Worm (Caenorhabditis elegans) whole organism, mixed stage, embryonic: ENCODE measurements around the gene C07E3.4.

ENCODE experiments used
- M03D4.4 ChIP-seq: sonication (generic microtip); optimal IDR thresholded peaks from 2 replicates; lab custom pipeline; 2017; ENCODE audit warnings: mild to moderate bottlenecking, missing genetic modification characterization, missing compliant biosample characterization
- bed-3 ChIP-seq: fragments of 200-800 bp; sonication (Bioruptor generic); optimal IDR thresholded peaks from 3 replicates; lab custom pipeline; 2018; ENCODE audit warnings: mild to moderate bottlenecking, missing genetic modification characterization, moderate library complexity, missing compliant biosample characterization
- blmp-1 ChIP-seq: fragments of 150-350 bp; optimal IDR thresholded peaks from 2 replicates; lab custom pipeline; 2014; ENCODE audit warnings: missing biosample characterization, missing genetic modification characterization
- ceh-39 ChIP-seq: fragments of 150-350 bp; optimal IDR thresholded peaks from 2 replicates; lab custom pipeline; 2014; ENCODE audit warnings: missing biosample characterization, missing genetic modification characterization
- ceh-43 ChIP-seq: fragments of 200-800 bp; sonication (Bioruptor generic); optimal IDR thresholded peaks from 2 replicates; lab custom pipeline; 2018; ENCODE audit warnings: mild to moderate bottlenecking, missing genetic modification characterization, moderate library complexity, missing compliant biosample characterization
- ceh-83 ChIP-seq: fragments of 200-800 bp; sonication (Bioruptor generic); optimal IDR thresholded peaks from 2 replicates; lab custom pipeline; 2018; ENCODE audit warnings: mild to moderate bottlenecking, missing genetic modification characterization, missing compliant biosample characterization
- ces-1 ChIP-seq: fragments of 150-350 bp; optimal IDR thresholded peaks from 2 replicates; lab custom pipeline; 2014; ENCODE audit warnings: missing biosample characterization, missing genetic modification reagents, missing genetic modification characterization
- cnd-1 ChIP-seq: fragments of 200-800 bp; sonication (Bioruptor generic); optimal IDR thresholded peaks from 2 replicates; lab custom pipeline; 2018; ENCODE audit warnings: mild to moderate bottlenecking, missing genetic modification characterization, missing compliant biosample characterization
- drap-1 ChIP-seq: fragments of 200-800 bp; sonication (Bioruptor generic); optimal IDR thresholded peaks from 3 replicates; lab custom pipeline; 2018; ENCODE audit warnings: mild to moderate bottlenecking, missing genetic modification characterization, missing compliant biosample characterization
- elt-1 ChIP-seq: sonication (generic microtip); optimal IDR thresholded peaks from 2 replicates; lab custom pipeline; 2017; ENCODE audit warnings: missing genetic modification characterization, mild to moderate bottlenecking, missing compliant biosample characterization, antibody characterized with exemption, moderate library complexity, borderline replicate concordance; ENCODE audit not compliant: insufficient read depth
- elt-3 ChIP-seq: fragments of 150-350 bp; optimal IDR thresholded peaks from 2 replicates; lab custom pipeline; 2014; ENCODE audit warnings: missing biosample characterization, missing genetic modification characterization
- ham-2 ChIP-seq: fragments of 200-800 bp; sonication (Bioruptor generic); optimal IDR thresholded peaks from 2 replicates; lab custom pipeline; 2018; ENCODE audit warnings: mild to moderate bottlenecking, missing genetic modification characterization, missing compliant biosample characterization
- hlh-1 ChIP-seq: fragments of 150-350 bp; optimal IDR thresholded peaks from 2 replicates; lab custom pipeline; 2014; ENCODE audit warnings: missing biosample characterization, missing genetic modification reagents, missing genetic modification characterization
- lin-13 ChIP-seq: fragments of 150-350 bp; optimal IDR thresholded peaks from 2 replicates; lab custom pipeline; 2014; ENCODE audit warnings: missing biosample characterization, missing genetic modification characterization
- lin-32 ChIP-seq: fragments of 200-800 bp; sonication (Bioruptor generic); optimal IDR thresholded peaks from 2 replicates; lab custom pipeline; 2018; ENCODE audit warnings: mild to moderate bottlenecking, missing genetic modification characterization, missing compliant biosample characterization
- lsy-2 ChIP-seq: fragments of 150-350 bp; optimal IDR thresholded peaks from 2 replicates; lab custom pipeline; 2014; ENCODE audit warnings: missing biosample characterization, missing genetic modification characterization
- mab-5 ChIP-seq: fragments of 150-350 bp; optimal IDR thresholded peaks from 2 replicates; lab custom pipeline; 2014; ENCODE audit warnings: missing biosample characterization, missing genetic modification characterization
- mep-1 ChIP-seq: fragments of 150-350 bp; optimal IDR thresholded peaks from 2 replicates; lab custom pipeline; 2017; ENCODE audit warnings: missing biosample characterization, missing genetic modification reagents, missing genetic modification characterization, inconsistent platforms
- mls-2 ChIP-seq: sonication (generic microtip); optimal IDR thresholded peaks from 2 replicates; lab custom pipeline; 2016; ENCODE audit warnings: mild to moderate bottlenecking, missing genetic modification characterization, moderate library complexity, missing compliant biosample characterization
- nhr-12 ChIP-seq: fragments of 150-350 bp; optimal IDR thresholded peaks from 2 replicates; lab custom pipeline; 2014; ENCODE audit warnings: missing biosample characterization, missing genetic modification characterization
- nhr-2 ChIP-seq: fragments of 150-350 bp; optimal IDR thresholded peaks from 2 replicates; lab custom pipeline; 2014; ENCODE audit warnings: missing biosample characterization, missing genetic modification characterization
- nhr-237 ChIP-seq: fragments of 150-350 bp; optimal IDR thresholded peaks from 2 replicates; lab custom pipeline; 2014; ENCODE audit warnings: missing biosample characterization, missing genetic modification characterization
- nhr-28 ChIP-seq: fragments of 150-350 bp; optimal IDR thresholded peaks from 2 replicates; lab custom pipeline; 2014; ENCODE audit warnings: missing biosample characterization, missing genetic modification characterization
- nhr-76 ChIP-seq: sonication (generic microtip); optimal IDR thresholded peaks from 2 replicates; lab custom pipeline; 2017; ENCODE audit warnings: missing biosample characterization, missing genetic modification characterization
- pha-4 ChIP-seq: fragments of 150-350 bp; optimal IDR thresholded peaks from 2 replicates; lab custom pipeline; 2018; ENCODE audit warnings: missing biosample characterization, missing genetic modification reagents, missing genetic modification characterization
- sem-2 ChIP-seq: fragments of 200-800 bp; sonication (Bioruptor generic); optimal IDR thresholded peaks from 2 replicates; lab custom pipeline; 2018; ENCODE audit warnings: mild to moderate bottlenecking, missing genetic modification characterization, missing compliant biosample characterization
- snpc-4 ChIP-seq: fragments of 150-350 bp; optimal IDR thresholded peaks from 2 replicates; lab custom pipeline; 2014; ENCODE audit warnings: missing biosample characterization, missing genetic modification characterization
- sptf-1 ChIP-seq: sonication (generic microtip); optimal IDR thresholded peaks from 2 replicates; lab custom pipeline; 2017; ENCODE audit warnings: mild to moderate bottlenecking, missing genetic modification characterization, moderate library complexity, missing compliant biosample characterization
- unc-120 ChIP-seq: sonication (generic microtip); optimal IDR thresholded peaks from 2 replicates; lab custom pipeline; 2017; ENCODE audit warnings: missing genetic modification characterization, missing compliant biosample characterization; ENCODE audit not compliant: poor library complexity, severe bottlenecking
- unc-62 ChIP-seq: fragments of 150-350 bp; optimal IDR thresholded peaks from 2 replicates; lab custom pipeline; 2014; ENCODE audit warnings: missing biosample characterization, missing genetic modification reagents, missing genetic modification characterization
- zip-8 ChIP-seq: fragments of 150-350 bp; optimal IDR thresholded peaks from 2 replicates; lab custom pipeline; 2014; ENCODE audit warnings: missing biosample characterization, missing genetic modification characterization
- ztf-11 ChIP-seq: fragments of 150-350 bp; optimal IDR thresholded peaks from 2 replicates; lab custom pipeline; 2014; ENCODE audit warnings: missing biosample characterization, missing genetic modification characterization

Gene C07E3.4

ce11 chrII:10325615-10326232, 34.9 kb upstream of the C07E3.4 start, which contains the start of gene appg-1:
TSS of gene appg-1 (plus strand) at chrII:10326041.
- no peak for TF ChIP-seq ceh-83 (GFP tag; lab: Kevin White, UChicago)
- TF ChIP-seq mls-2, result no peak
- no peak for TF ChIP-seq elt-3 (tag; lab: Kevin White, UChicago)
- no peak for TF ChIP-seq pha-4 (tag; lab: Kevin White, UChicago)
- TF ChIP-seq cnd-1 (tag; lab: Kevin White, UChicago), result no peak
- no peak for TF ChIP-seq bed-3 (GFP tag; lab: Kevin White, UChicago)
- no peak for TF ChIP-seq M03D4.4 (tag; lab: Kevin White, UChicago)
- TF ChIP-seq, all 35 proteins: peak for 0

DNA sequence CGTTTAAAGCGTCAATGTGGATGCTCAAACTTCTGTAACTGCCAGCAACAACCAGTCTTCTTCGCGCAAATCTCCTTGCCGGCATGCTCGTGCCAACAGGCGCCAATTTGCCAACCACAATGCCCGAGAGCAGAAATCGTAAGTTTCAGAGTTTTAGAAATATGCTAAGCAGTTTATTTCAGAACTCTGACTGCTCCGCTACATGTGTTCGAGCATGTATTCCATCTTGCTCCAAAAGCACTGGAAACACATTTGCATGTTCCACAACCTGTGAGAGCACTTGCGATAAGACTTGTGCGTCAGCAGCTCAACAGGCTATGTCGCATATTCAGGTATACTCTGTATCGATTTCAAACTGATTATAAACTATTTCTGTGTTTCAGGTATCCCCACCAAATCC, 30.8 kb upstream of the C07E3.4 start:
- no peak for TF ChIP-seq unc-120 (tag; lab: Kevin White, UChicago)
- TF ChIP-seq nhr-237 (tag; lab: Kevin White, UChicago), result no peak
- no peak for TF ChIP-seq sem-2 (GFP tag; lab: Kevin White, UChicago)
- TF ChIP-seq elt-1 (tag; lab: Kevin White, UChicago), result no peak
- no peak for TF ChIP-seq ceh-83 (GFP tag; lab: Kevin White, UChicago)
- no peak for TF ChIP-seq nhr-12
- TF ChIP-seq ztf-11 (tag; lab: Kevin White, UChicago), result no peak
- TF ChIP-seq drap-1 (GFP tag; lab: Kevin White, UChicago), result no peak
- TF ChIP-seq zip-8, result no peak
- no peak for TF ChIP-seq cnd-1 (tag; lab: Kevin White, UChicago)
- no peak for TF ChIP-seq sptf-1 (tag; lab: Kevin White, UChicago)
- TF ChIP-seq nhr-2 (tag; lab: Kevin White, UChicago), result no peak
- TF ChIP-seq ces-1, result no peak
- no peak for TF ChIP-seq nhr-76 (tag; lab: Kevin White, UChicago)

DNA sequence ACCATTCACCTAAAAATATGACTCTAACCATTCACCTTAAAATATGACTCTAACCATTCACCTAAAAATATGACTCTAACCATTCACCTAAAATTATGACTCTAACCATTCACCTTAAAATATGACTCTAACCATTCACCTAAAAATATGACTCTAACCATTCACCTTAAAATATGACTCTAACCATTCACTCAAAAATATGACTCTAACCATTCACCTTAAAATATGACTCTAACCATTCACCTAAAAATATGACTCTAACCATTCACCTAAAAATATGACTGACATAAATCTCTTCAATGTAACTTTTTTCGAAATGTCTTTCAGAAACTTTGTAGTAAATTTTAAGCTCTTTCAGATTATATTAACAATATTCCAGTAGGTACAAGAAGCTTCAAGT, 24.4 kb upstream of the C07E3.4 start:
- TF ChIP-seq sptf-1 (tag; lab: Kevin White, UChicago), result peak; percentile 58

DNA sequence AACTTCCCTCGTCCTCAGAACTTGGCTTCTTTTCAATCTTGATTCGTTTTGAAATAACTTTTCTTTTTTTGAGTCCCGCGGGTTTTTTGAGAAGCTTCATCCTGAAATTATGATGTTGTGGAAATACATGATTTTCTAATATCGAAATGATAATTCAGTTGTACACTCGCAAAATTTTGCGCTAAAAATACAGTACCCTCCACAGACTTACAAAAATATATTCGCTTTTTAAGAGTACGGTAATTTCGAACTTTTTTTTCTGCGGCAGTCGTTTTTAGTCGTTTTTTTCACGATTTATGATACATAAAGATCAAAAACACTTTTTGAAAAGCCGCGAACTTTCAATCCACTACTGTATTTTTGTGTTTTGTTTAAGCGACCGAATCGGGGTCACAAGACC, 15.6 kb upstream of the C07E3.4 start, which contains the start of gene pro-2:
Gene pro-2, minus strand, starts transcription at position 101 of the 400 bp plus-strand sequence.
- TF ChIP-seq snpc-4 (tag; lab: Kevin White, UChicago) (no peak), elt-1 (tag; lab: Kevin White, UChicago) (no peak), nhr-2 (tag; lab: Kevin White, UChicago) (no peak), sem-2 (GFP tag; lab: Kevin White, UChicago) (no peak), mep-1 (tag; lab: Kevin White, UChicago) (no peak), nhr-28 (tag; lab: Kevin White, UChicago) (no peak), nhr-76 (tag; lab: Kevin White, UChicago) (no peak), ceh-83 (GFP tag; lab: Kevin White, UChicago) (no peak), ham-2 (GFP tag; lab: Kevin White, UChicago) (no peak), cnd-1 (tag; lab: Kevin White, UChicago) (no peak), lin-32 (GFP tag; lab: Kevin White, UChicago) (no peak), hlh-1 (tag; lab: Kevin White, UChicago) (no peak), drap-1 (GFP tag; lab: Kevin White, UChicago) (no peak), M03D4.4 (tag; lab: Kevin White, UChicago) (no peak), ztf-11 (tag; lab: Kevin White, UChicago) (no peak), bed-3 (GFP tag; lab: Kevin White, UChicago) (no peak), ceh-39 (no peak), nhr-12 (no peak), sptf-1 (tag; lab: Kevin White, UChicago) (no peak), mab-5 (tag; lab: Kevin White, UChicago) (no peak)

- TF ChIP-seq lin-13 (tag; lab: Kevin White, UChicago), result no peak
- no peak for TF ChIP-seq bed-3 (GFP tag; lab: Kevin White, UChicago)
- no peak for TF ChIP-seq M03D4.4 (tag; lab: Kevin White, UChicago)
- no peak for TF ChIP-seq nhr-2 (tag; lab: Kevin White, UChicago)
- TF ChIP-seq nhr-28 (tag; lab: Kevin White, UChicago), result no peak
- TF ChIP-seq drap-1 (GFP tag; lab: Kevin White, UChicago), result no peak
- TF ChIP-seq unc-62 (GFP tag; lab: Kevin White, UChicago), result no peak
- TF ChIP-seq unc-120 (tag; lab: Kevin White, UChicago), result no peak
- no peak for TF ChIP-seq ham-2 (GFP tag; lab: Kevin White, UChicago)
- TF ChIP-seq snpc-4 (tag; lab: Kevin White, UChicago), result no peak
- no peak for TF ChIP-seq ceh-39
- TF ChIP-seq ceh-43, result no peak
- TF ChIP-seq mab-5 (tag; lab: Kevin White, UChicago), result no peak
- no peak for TF ChIP-seq cnd-1 (tag; lab: Kevin White, UChicago)
- TF ChIP-seq lsy-2 (tag; lab: Kevin White, UChicago), result no peak
- no peak for TF ChIP-seq elt-3 (tag; lab: Kevin White, UChicago)
- no peak for TF ChIP-seq blmp-1 (tag; lab: Kevin White, UChicago)
- no peak for TF ChIP-seq nhr-76 (tag; lab: Kevin White, UChicago)
- no peak for TF ChIP-seq mep-1 (tag; lab: Kevin White, UChicago)
- TF ChIP-seq nhr-237 (tag; lab: Kevin White, UChicago), result no peak
Measured at ce11 chrII:10346075-10346474, 14.5 kb upstream of the C07E3.4 start, which contains the start of gene C07E3.10. TSS of gene C07E3.10 (plus strand) at chrII:10346375.
